Worm (Caenorhabditis elegans) whole organism, late embryonic: Measurements from ENCODE around the gene ippk-1.

ENCODE experiments used
- ama-1 ChIP-seq: fragments of 150-350 bp; optimal IDR thresholded peaks from 2 replicates; lab custom pipeline; 2014
- ceh-14 ChIP-seq: sonication (generic microtip); optimal IDR thresholded peaks from 2 replicates; lab custom pipeline; 2016; ENCODE audit warnings: missing genotype, missing genetic modification characterization, missing compliant biosample characterization
- dve-1 ChIP-seq: sonication (generic microtip); optimal IDR thresholded peaks from 2 replicates; lab custom pipeline; 2017; ENCODE audit warnings: antibody characterized with exemption, mild to moderate bottlenecking, missing genetic modification characterization, missing compliant biosample characterization
- hlh-30 ChIP-seq: sonication (generic microtip); optimal IDR thresholded peaks from 2 replicates; lab custom pipeline; 2017; ENCODE audit warnings: antibody characterized with exemption, missing genetic modification characterization, missing compliant biosample characterization; ENCODE audit not compliant: insufficient read depth
- lim-6 ChIP-seq: sonication (generic microtip); optimal IDR thresholded peaks from 2 replicates; lab custom pipeline; 2016; ENCODE audit warnings: missing genetic modification characterization, missing compliant biosample characterization
- nhr-11 ChIP-seq: fragments of 150-350 bp; optimal IDR thresholded peaks from 2 replicates; lab custom pipeline; 2014; ENCODE audit warnings: missing biosample characterization, missing genetic modification characterization
- pqm-1 ChIP-seq: sonication (generic microtip); optimal IDR thresholded peaks from 2 replicates; lab custom pipeline; 2016; ENCODE audit warnings: missing genetic modification characterization, missing compliant biosample characterization
- syd-9 ChIP-seq: sonication (generic microtip); optimal IDR thresholded peaks from 2 replicates; lab custom pipeline; 2016; ENCODE audit warnings: mild to moderate bottlenecking, missing genetic modification characterization, moderate library complexity, missing compliant biosample characterization
- ttx-3 ChIP-seq: sonication (generic microtip); optimal IDR thresholded peaks from 2 replicates; lab custom pipeline; 2016; ENCODE audit warnings: missing genetic modification reagents, missing genetic modification characterization, missing compliant biosample characterization

- TF ChIP-seq syd-9 (tag; lab: Kevin White, UChicago) (no peak), hlh-30 (tag; lab: Kevin White, UChicago) (no peak), ttx-3 (no peak), nhr-11 (no peak), ama-1 (no peak), ceh-14 (tag; lab: Kevin White, UChicago) (no peak), pqm-1 (tag; lab: Kevin White, UChicago) (no peak), lim-6 (no peak), dve-1 (tag; lab: Kevin White, UChicago) (no peak)
Measured at ce11 chrII:12059872-12060271, 17.2 kb downstream of the ippk-1 start.
